Worm (Caenorhabditis elegans): Measurements from ENCODE around the gene aakg-3.

- TF ChIP-seq ets-5 (GFP tag; IDR thresholded peaks at IDR 0.05) (no peak), mab-9 (GFP tag; IDR thresholded peaks at IDR 0.05) (no peak), nhr-11 (tag; optimal IDR thresholded peaks at IDR 0.05) (no peak), fkh-10 (GFP tag; optimal IDR thresholded peaks at IDR 0.05) (no peak), zag-1 (tag; optimal IDR thresholded peaks at IDR 0.05) (no peak), fkh-4 (tag; optimal IDR thresholded peaks at IDR 0.05; ENCODE audit: borderline replicate concordance) (no peak), efl-3 (GFP tag; optimal IDR thresholded peaks at IDR 0.05) (no peak), dpl-1 (GFP tag; optimal IDR thresholded peaks at IDR 0.05) (no peak), snpc-4 (tag; optimal IDR thresholded peaks at IDR 0.05) (no peak), unc-98 (GFP tag; IDR thresholded peaks at IDR 0.05) (no peak), C04F5.9 (tag; optimal IDR thresholded peaks at IDR 0.05) (no peak)
Measured at ce11 chrX:2946508-2947005, 29.7 kb upstream of the aakg-3 start, which contains the start of the genes Y41G9A.10 and Y41G9A.5.

Measured in whole organism, L1 larva.